Worm (Caenorhabditis elegans): ENCODE data around the gene F54F7.9.

The F54F7.9 gene

ce11 chrX:11814667-11815066 lies 33.9 kb downstream of the F54F7.9 start, which contains the start of gene C34E11.2:
TSS of gene C34E11.2 (minus strand) at chrX:11814750.
- TF ChIP-seq W03F9.2 (tag; optimal IDR thresholded peaks at IDR 0.05) (no peak), him-1 (tag; optimal IDR thresholded peaks at IDR 0.05) (no peak), dao-5 (tag; optimal IDR thresholded peaks at IDR 0.05) (no peak)

ce11 chrX:11806175-11806853 lies 42.2 kb downstream of the F54F7.9 start:
- no peak for TF ChIP-seq him-1 (tag; optimal IDR thresholded peaks at IDR 0.05)
- no peak for TF ChIP-seq dao-5 (tag; optimal IDR thresholded peaks at IDR 0.05)

- TF ChIP-seq him-1 (tag; optimal IDR thresholded peaks at IDR 0.05) (no peak), W03F9.2 (tag; optimal IDR thresholded peaks at IDR 0.05) (no peak), dao-5 (tag; optimal IDR thresholded peaks at IDR 0.05) (no peak)
Observed at ce11 chrX:11804057-11804456, 44.5 kb downstream of the F54F7.9 start, which contains the start of gene C34E11.4. TSS of gene C34E11.4 (plus strand) at chrX:11804210.

- TF ChIP-seq W03F9.2 (tag; optimal IDR thresholded peaks at IDR 0.05) (no peak), him-1 (tag; optimal IDR thresholded peaks at IDR 0.05) (no peak), dao-5 (tag; optimal IDR thresholded peaks at IDR 0.05) (no peak)
Observed at ce11 chrX:11798057-11798555, 50.4 kb downstream of the F54F7.9 start, which contains the start of gene rsd-3. TSS of gene rsd-3 (plus strand) at chrX:11798505.
